Fruit fly (Drosophila melanogaster): ENCODE results near the gene CG7742.

dm6 chr2L:5242194-5242914 lies 27.5 kb upstream of the CG7742 start:
- TF ChIP-seq CG32121 (GFP tag; IDR thresholded peaks at IDR 0.05) (0 out of 2 replicates have a peak, but pooled peaks have one; percentile 37), gl (tag; optimal IDR thresholded peaks at IDR 0.05) (no peak), D1 (tag; optimal IDR thresholded peaks at IDR 0.05) (no peak), CG17806 (tag; optimal IDR thresholded peaks at IDR 0.05) (no peak), Ets98B (GFP tag; IDR thresholded peaks at IDR 0.05) (peak; percentile 16; the same call in 1 of the 2 replicates), CG12605 (GFP tag; IDR thresholded peaks at IDR 0.05) (no peak)
